Fruit fly (Drosophila melanogaster): Measurements from ENCODE around the gene mei-9.
"Not testable (repeated sequence)": the region's sequence is repeated elsewhere in the genome, so short reads cannot be mapped to it uniquely, and the experiment has no call there.

The mei-9 gene

dm6 chrX:4318701-4319100 is at the start of gene mei-9:
Gene mei-9, minus strand, starts transcription at chrX:4318801.
- TF ChIP-seq noc (tag; optimal IDR thresholded peaks at IDR 0.05), result not testable (repeated sequence)

- TF ChIP-seq noc (tag; optimal IDR thresholded peaks at IDR 0.05), result no peak
These were observed 47.6 kb upstream of the mei-9 start, which contains the start of gene CG3626 for dm6 chrX:4366196-4366595. Gene CG3626, plus strand, starts transcription at chrX:4366417.

- TF ChIP-seq noc (tag; optimal IDR thresholded peaks at IDR 0.05), result no peak
These were observed 39.9 kb upstream of the mei-9 start for dm6 chrX:4358515-4358914.

dm6 chrX:4329809-4330208 is 11.2 kb upstream of the mei-9 start:
- TF ChIP-seq noc (tag; optimal IDR thresholded peaks at IDR 0.05), result no peak

dm6 chrX:4329357-4329756 is 10.8 kb upstream of the mei-9 start, which contains the start of gene CG12693:
Gene CG12693, minus strand, starts transcription at chrX:4329457.
- TF ChIP-seq noc (tag; optimal IDR thresholded peaks at IDR 0.05), result no peak

- TF ChIP-seq noc (tag; optimal IDR thresholded peaks at IDR 0.05), result no peak
These were observed 6.7 kb upstream of the mei-9 start for dm6 chrX:4325346-4325745.

dm6 chrX:4324781-4325180 is 6.2 kb upstream of the mei-9 start:
- peak; percentile 100 for TF ChIP-seq noc (tag; optimal IDR thresholded peaks at IDR 0.05)

dm6 chrX:4323911-4324368 is 5.3 kb upstream of the mei-9 start:
- peak; percentile 85 for TF ChIP-seq noc (tag; optimal IDR thresholded peaks at IDR 0.05)

- peak; percentile 1 for TF ChIP-seq noc (tag; optimal IDR thresholded peaks at IDR 0.05)
These were observed 3.9 kb upstream of the mei-9 start, which contains the start of gene norpA for dm6 chrX:4322234-4323210. Gene norpA, plus strand, starts transcription at chrX:4322626.

- no peak for TF ChIP-seq noc (tag; optimal IDR thresholded peaks at IDR 0.05)
These were observed 3.4 kb upstream of the mei-9 start, which contains the start of gene mRpL33 for dm6 chrX:4322131-4322233. Gene mRpL33, minus strand, starts transcription at chrX:4322231.

- not testable (repeated sequence) for TF ChIP-seq noc (tag; optimal IDR thresholded peaks at IDR 0.05)
These were observed 639 bp upstream of the mei-9 start, which contains the start of gene NO66 for dm6 chrX:4319240-4319639. Gene NO66, plus strand, starts transcription at chrX:4319438.

- TF ChIP-seq noc (tag; optimal IDR thresholded peaks at IDR 0.05), result no peak
These were observed 6.9 kb downstream of the mei-9 start, which contains the start of gene CG15579 for dm6 chrX:4311699-4312098. Gene CG15579, minus strand, starts transcription at chrX:4311799.

dm6 chrX:4305980-4306379 is 12.6 kb downstream of the mei-9 start:
- TF ChIP-seq noc (tag; optimal IDR thresholded peaks at IDR 0.05), result no peak

dm6 chrX:4302246-4302645 is 16.4 kb downstream of the mei-9 start, which contains the start of gene CG12692:
Gene CG12692, minus strand, starts transcription at chrX:4302346.
- no peak for TF ChIP-seq noc (tag; optimal IDR thresholded peaks at IDR 0.05)

- TF ChIP-seq noc (tag; optimal IDR thresholded peaks at IDR 0.05), result no peak
These were observed 25.2 kb downstream of the mei-9 start for dm6 chrX:4293418-4293817.

dm6 chrX:4280769-4281168 is 37.8 kb downstream of the mei-9 start:
- TF ChIP-seq noc (tag; optimal IDR thresholded peaks at IDR 0.05), result no peak

- no peak for TF ChIP-seq noc (tag; optimal IDR thresholded peaks at IDR 0.05)
These were observed 40.7 kb downstream of the mei-9 start, which contains the start of gene CG15578 for dm6 chrX:4277861-4278260. Gene CG15578, minus strand, starts transcription at chrX:4277961.
